In the genomic region with DNA sequence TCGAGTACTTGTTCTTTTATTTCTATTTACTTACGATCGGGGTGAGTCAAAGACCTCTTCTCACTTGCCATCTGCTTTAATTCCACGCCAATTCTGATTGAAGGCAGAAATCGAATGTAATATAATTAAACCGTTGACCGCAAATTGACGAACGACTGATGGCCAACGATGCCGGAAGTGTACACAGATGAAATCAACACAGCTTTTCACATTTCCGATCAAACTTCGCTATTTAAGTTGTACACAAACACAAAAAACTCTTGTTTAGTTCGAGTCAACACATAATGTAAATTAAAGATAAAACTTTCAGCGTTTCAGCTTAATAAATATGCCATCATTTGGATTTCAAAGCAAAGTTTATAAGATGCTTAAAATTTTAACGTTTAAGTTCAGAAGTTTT, we compare ENCODE assay signal across 2 fruit fly cellular contexts.
TF ChIP-seq lines count a peak whose summit lies in the region.

No protein-coding gene starts in this region.

- TF ChIP-seq CTCF in whole organism, embryonic (GFP tag; optimal IDR thresholded peaks at IDR 0.05; lab: Kevin White, UChicago): no peak

TF ChIP-seq in whole organism, embryonic, 481 proteins besides CTCF, POLR2A, EP300 and RAD21:
- TF ChIP-seq CG8290 (GFP tag; optimal IDR thresholded peaks at IDR 0.05; lab: Kevin White, UChicago) (no peak), CG8290 (tag; optimal IDR thresholded peaks at IDR 0.05; lab: Kevin White, UChicago) (peak in 1 of 2 experiments; percentile 29), CG15514 (GFP tag; optimal IDR thresholded peaks at IDR 0.05; lab: Kevin White, UChicago) (peak; percentile 15), D19A (tag; optimal IDR thresholded peaks at IDR 0.05; lab: Kevin White, UChicago) (no peak), CG3281 (GFP tag; optimal IDR thresholded peaks at IDR 0.05; lab: Kevin White, UChicago) (peak; percentile 37), CG11093 (GFP tag; IDR thresholded peaks at IDR 0.05; lab: Robert Waterston, UW) (no peak), CG9817 (tag; optimal IDR thresholded peaks at IDR 0.05; lab: Kevin White, UChicago) (peak; percentile 2), slou (GFP tag; optimal IDR thresholded peaks at IDR 0.05; lab: Kevin White, UChicago) (no peak), sna (GFP tag; IDR thresholded peaks at IDR 0.05; lab: Robert Waterston, UW; ENCODE audit: partially characterized antibody) (no peak), CG13775 (GFP tag; optimal IDR thresholded peaks at IDR 0.05; lab: Kevin White, UChicago) (no peak), CG15269 (tag; optimal IDR thresholded peaks at IDR 0.05; lab: Kevin White, UChicago) (peak; percentile 10), caup (GFP tag; optimal IDR thresholded peaks at IDR 0.05; lab: Kevin White, UChicago; ENCODE audit: severe bottlenecking) (peak; percentile 19), ara (GFP tag; IDR thresholded peaks at IDR 0.05; lab: Robert Waterston, UW) (no peak), Meics (GFP tag; optimal IDR thresholded peaks at IDR 0.05; lab: Kevin White, UChicago) (peak; percentile 1), ase (GFP tag; IDR thresholded peaks at IDR 0.05; lab: Robert Waterston, UW) (no peak), Eip74EF (GFP tag; optimal IDR thresholded peaks at IDR 0.05; lab: Kevin White, UChicago) (peak in 1 of 2 experiments; percentile 2), Med (GFP tag; lab: Kevin White, UChicago) (peak; percentile 65), Optix (GFP tag; IDR thresholded peaks at IDR 0.05; lab: Robert Waterston, UW) (no peak), fd3F (GFP tag; optimal IDR thresholded peaks at IDR 0.05; lab: Kevin White, UChicago) (peak; percentile 56), lab (GFP tag; optimal IDR thresholded peaks at IDR 0.05; lab: Kevin White, UChicago) (peak; percentile 5), Rfx (GFP tag; IDR thresholded peaks at IDR 0.05; lab: Robert Waterston, UW) (peak; percentile 52; the same call in 1 of the 2 replicates), sens (GFP tag; lab: Kevin White, UChicago) (peak; percentile 7), sob (GFP tag; IDR thresholded peaks at IDR 0.05; lab: Robert Waterston, UW) (peak; percentile 33; the same call in 1 of the 2 replicates), C15 (GFP tag; IDR thresholded peaks at IDR 0.05; lab: Robert Waterston, UW) (no peak), unpg (GFP tag; optimal IDR thresholded peaks at IDR 0.05; lab: Kevin White, UChicago) (peak; percentile 1), wdn (GFP tag; IDR thresholded peaks at IDR 0.05; lab: Robert Waterston, UW) (no peak), PHDP (tag; optimal IDR thresholded peaks at IDR 0.05; lab: Kevin White, UChicago) (peak; percentile 3)
TF ChIP-seq in whole organism, embryonic: peak in this region for 16.

TF ChIP-seq in whole organism, prepupa, 60 proteins besides CTCF, POLR2A, EP300 and RAD21:
- TF ChIP-seq fkh (GFP tag; optimal IDR thresholded peaks at IDR 0.05; lab: Kevin White, UChicago) (peak; percentile 39), topi (GFP tag; optimal IDR thresholded peaks at IDR 0.05; lab: Kevin White, UChicago) (no peak)
